Worm (Caenorhabditis elegans): ENCODE data around the gene R04A9.1.

DNA sequence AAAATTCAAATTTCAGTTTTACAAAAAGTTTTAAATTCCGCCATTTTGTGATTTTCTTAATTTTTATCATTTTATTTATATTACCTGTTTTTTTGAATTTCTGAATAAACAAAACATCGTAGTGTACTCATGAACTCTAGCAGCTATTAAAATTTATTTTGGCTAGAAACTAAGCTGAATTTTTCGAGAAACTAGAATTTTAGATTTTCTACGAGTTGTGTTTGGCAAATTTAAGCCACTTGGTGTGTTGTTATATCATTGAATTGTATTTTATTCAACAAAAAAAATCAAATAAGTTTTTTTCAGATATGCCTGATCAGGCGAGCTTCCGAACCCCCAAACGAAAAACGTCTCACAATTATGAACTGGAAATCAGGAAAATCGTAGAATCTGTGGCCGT is 7.4 kb upstream of the R04A9.1 start, which contains the start of gene R04A9.6:
- TF ChIP-seq nhr-23 (tag; optimal IDR thresholded peaks at IDR 0.05) (no peak), zag-1 (tag; optimal IDR thresholded peaks at IDR 0.05) (no peak), dmd-4 (tag; optimal IDR thresholded peaks at IDR 0.05) (no peak), nhr-25 (tag; optimal IDR thresholded peaks at IDR 0.05) (no peak), nhr-11 (tag; optimal IDR thresholded peaks at IDR 0.05) (no peak), R02D3.7 (tag; optimal IDR thresholded peaks at IDR 0.05) (no peak), ceh-16 (tag; optimal IDR thresholded peaks at IDR 0.05) (no peak), lsy-2 (tag; optimal IDR thresholded peaks at IDR 0.05) (no peak)
